Fruit fly (Drosophila melanogaster): ENCODE data around the gene MTA1-like.
A peak's percentile ranks its signal among the peaks of the same experiment; 100 is the strongest.

MTA1-like gene

dm6 chr3R:5659829-5660197 is 11.3 kb upstream of the MTA1-like start, which contains the start of gene CG2182 (continued):
- TF ChIP-seq Max (GFP tag; optimal IDR thresholded peaks at IDR 0.05) (no peak), CG12744 (GFP tag; optimal IDR thresholded peaks at IDR 0.05) (no peak), Hr51 (GFP tag; optimal IDR thresholded peaks at IDR 0.05) (no peak), cato (GFP tag; optimal IDR thresholded peaks at IDR 0.05; ENCODE audit: borderline replicate concordance) (no peak), onecut (GFP tag; IDR thresholded peaks at IDR 0.05) (no peak), gsb-n (tag; optimal IDR thresholded peaks at IDR 0.05) (no peak), row (GFP tag; IDR thresholded peaks at IDR 0.05) (peak; percentile 74), cas (GFP tag; IDR thresholded peaks at IDR 0.05) (no peak), CG17361 (GFP tag; IDR thresholded peaks at IDR 0.05) (no peak), nmo (GFP tag; optimal IDR thresholded peaks at IDR 0.05) (no peak), Tbp (GFP tag; optimal IDR thresholded peaks at IDR 0.05) (no peak), sna (GFP tag; IDR thresholded peaks at IDR 0.05; ENCODE audit: partially characterized antibody) (peak; percentile 12; the same call in 1 of the 2 replicates), CG14667 (GFP tag; IDR thresholded peaks at IDR 0.05) (no peak), ken (GFP tag; IDR thresholded peaks at IDR 0.05) (no peak), slbo (GFP tag; IDR thresholded peaks at IDR 0.05) (peak; percentile 23), HLH3B (GFP tag; IDR thresholded peaks at IDR 0.05) (no peak), CG16813 (GFP tag; IDR thresholded peaks at IDR 0.05; ENCODE audit: partially characterized antibody) (peak; percentile 50), gfzf (GFP tag; optimal IDR thresholded peaks at IDR 0.05) (peak; percentile 19), Spps (tag; optimal IDR thresholded peaks at IDR 0.05) (no peak), az2 (GFP tag; optimal IDR thresholded peaks at IDR 0.05) (no peak), H2.0 (GFP tag; IDR thresholded peaks at IDR 0.05) (no peak), Hr3 (GFP tag; optimal IDR thresholded peaks at IDR 0.05) (no peak), Lim3 (GFP tag; IDR thresholded peaks at IDR 0.05) (no peak), NC2β (GFP tag; optimal IDR thresholded peaks at IDR 0.05) (no peak), fd96Cb (tag; optimal IDR thresholded peaks at IDR 0.05) (no peak), chn (GFP tag; optimal IDR thresholded peaks at IDR 0.05) (no peak), CG13287 (GFP tag; IDR thresholded peaks at IDR 0.05; ENCODE audit: partially characterized antibody) (no peak), dati (GFP tag; IDR thresholded peaks at IDR 0.05) (no peak), CG4707 (GFP tag; optimal IDR thresholded peaks at IDR 0.05) (no peak), org-1 (GFP tag; optimal IDR thresholded peaks at IDR 0.05) (no peak), Dfd (GFP tag; optimal IDR thresholded peaks at IDR 0.05) (no peak), Mad (GFP tag; optimal IDR thresholded peaks at IDR 0.05) (no peak), luna (GFP tag; optimal IDR thresholded peaks at IDR 0.05) (no peak), Lhr (GFP tag; optimal IDR thresholded peaks at IDR 0.05) (no peak), H15 (GFP tag; IDR thresholded peaks at IDR 0.05) (no peak), CG3163 (GFP tag; optimal IDR thresholded peaks at IDR 0.05) (no peak), tap (tag; optimal IDR thresholded peaks at IDR 0.05) (no peak), CG2129 (GFP tag; IDR thresholded peaks at IDR 0.05; ENCODE audit: partially characterized antibody) (peak; percentile 39; the same call in 1 of the 2 replicates), Doc2 (GFP tag; IDR thresholded peaks at IDR 0.05) (no peak), mld (GFP tag; IDR thresholded peaks at IDR 0.05; ENCODE audit: partially characterized antibody) (peak; percentile 58; the same call in 2 of the 3 replicates), CG4360 (GFP tag; IDR thresholded peaks at IDR 0.05) (no peak), tgo (GFP tag; IDR thresholded peaks at IDR 0.05) (no peak), CG17802 (tag; optimal IDR thresholded peaks at IDR 0.05) (no peak), Drgx (GFP tag; IDR thresholded peaks at IDR 0.05) (no peak), bsh (GFP tag; optimal IDR thresholded peaks at IDR 0.05) (no peak), ap (GFP tag; IDR thresholded peaks at IDR 0.05) (no peak), pum (GFP tag; optimal IDR thresholded peaks at IDR 0.05) (no peak), CG10321 (GFP tag; IDR thresholded peaks at IDR 0.05) (no peak), Ravus (GFP tag; IDR thresholded peaks at IDR 0.05) (no peak), CG13123 (GFP tag; optimal IDR thresholded peaks at IDR 0.05) (no peak), Gsc (GFP tag; IDR thresholded peaks at IDR 0.05) (no peak), CG13624 (GFP tag; optimal IDR thresholded peaks at IDR 0.05) (peak; percentile 2)
